Worm (Caenorhabditis elegans) whole organism, L4 larva: ENCODE results near the gene srh-199.

ENCODE experiments used
- egl-27 ChIP-seq: sonication (generic microtip); optimal IDR thresholded peaks from 3 replicates; lab custom pipeline; 2017; ENCODE audit warnings: missing biosample characterization, missing genetic modification reagents, missing genetic modification characterization
- lin-15B ChIP-seq: fragments of 150-350 bp; sonication (generic microtip); optimal IDR thresholded peaks from 3 replicates; lab custom pipeline; 2014; ENCODE audit warnings: missing biosample characterization, missing genetic modification characterization

DNA sequence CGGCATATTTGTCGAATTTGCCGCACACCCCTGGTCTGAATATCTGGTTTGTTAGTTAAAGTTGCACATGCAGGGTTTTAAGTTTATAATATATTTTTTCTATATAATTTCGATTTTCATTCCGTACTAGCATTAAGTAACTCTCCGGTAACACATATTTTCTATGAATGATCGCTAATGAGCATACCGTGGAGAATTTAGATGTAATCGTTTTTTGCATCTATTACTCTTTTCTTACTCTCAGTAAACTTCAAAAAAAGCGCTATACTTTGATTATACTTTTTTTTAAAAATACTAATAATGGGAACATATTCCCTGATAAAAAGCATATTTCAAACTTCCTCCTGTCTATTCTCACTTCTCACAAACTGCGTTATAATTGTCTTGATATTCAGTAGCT is 16.8 kb downstream of the srh-199 start, which contains the start of gene str-160:
- TF ChIP-seq lin-15B = no peak
- TF ChIP-seq egl-27 = no peak
